Worm (Caenorhabditis elegans): ENCODE results near the gene W07A12.4.

Gene W07A12.4

ce11 chrII:9145961-9146360, at the start of gene W07A12.4:
TSS of gene W07A12.4 (plus strand) at chrII:9146261.
- TF ChIP-seq nhr-85 (tag), result peak; percentile 48
- no peak for TF ChIP-seq mef-2 (tag; optimal IDR thresholded peaks at IDR 0.05)
- TF ChIP-seq Y116A8C.19 (tag; optimal IDR thresholded peaks at IDR 0.05; ENCODE audit: borderline replicate concordance), result no peak
- no peak for TF ChIP-seq nhr-77 (tag; optimal IDR thresholded peaks at IDR 0.05)
- TF ChIP-seq unc-30 (tag; optimal IDR thresholded peaks at IDR 0.05), result no peak
- no peak for TF ChIP-seq efl-1 (optimal IDR thresholded peaks at IDR 0.05)
- no peak for TF ChIP-seq efl-1 (GFP tag; optimal IDR thresholded peaks at IDR 0.05 in 1 of 2)
- TF ChIP-seq unc-62 (GFP tag; optimal IDR thresholded peaks at IDR 0.05), result no peak
- peak; percentile 44 for TF ChIP-seq hlh-4 (tag; optimal IDR thresholded peaks at IDR 0.05)

ce11 chrII:9097302-9097701, 48.8 kb upstream of the W07A12.4 start:
- TF ChIP-seq nhr-19 (GFP tag; conservative IDR thresholded peaks at IDR 0.05), result no peak
- TF ChIP-seq grh-1 (GFP tag; IDR thresholded peaks at IDR 0.05), result no peak
- TF ChIP-seq swsn-7 (tag; optimal IDR thresholded peaks at IDR 0.05), result no peak
- no peak for TF ChIP-seq tbx-2 (tag; optimal IDR thresholded peaks at IDR 0.05)
- no peak for TF ChIP-seq fkh-10 (GFP tag; optimal IDR thresholded peaks at IDR 0.05)
- no peak for TF ChIP-seq zag-1 (tag; optimal IDR thresholded peaks at IDR 0.05)
- no peak for TF ChIP-seq nhr-12 (tag; optimal IDR thresholded peaks at IDR 0.05)
- no peak for TF ChIP-seq mab-9 (GFP tag; IDR thresholded peaks at IDR 0.05)
- TF ChIP-seq lsy-2 (tag; optimal IDR thresholded peaks at IDR 0.05), result no peak
- TF ChIP-seq pag-3 (tag; optimal IDR thresholded peaks at IDR 0.05; ENCODE audit: borderline replicate concordance, insufficient read depth), result no peak
- no peak for TF ChIP-seq efl-3 (GFP tag; optimal IDR thresholded peaks at IDR 0.05)
- TF ChIP-seq nhr-71 (tag; optimal IDR thresholded peaks at IDR 0.05), result no peak
- TF ChIP-seq nhr-11 (tag; optimal IDR thresholded peaks at IDR 0.05), result no peak

ce11 chrII:9098505-9098904, 47.6 kb upstream of the W07A12.4 start, which contains the start of gene clh-5:
TSS of gene clh-5 (minus strand) at chrII:9098605.
- TF ChIP-seq C16A3.4 (tag; optimal IDR thresholded peaks at IDR 0.05) (no peak), nhr-47 (tag; optimal IDR thresholded peaks at IDR 0.05) (no peak), hpl-2 (GFP tag; optimal IDR thresholded peaks at IDR 0.05) (no peak), ces-1 (GFP tag; optimal IDR thresholded peaks at IDR 0.05) (no peak), efl-1 (optimal IDR thresholded peaks at IDR 0.05) (no peak), efl-1 (GFP tag; optimal IDR thresholded peaks at IDR 0.05 in 1 of 2) (no peak), egl-13 (tag; optimal IDR thresholded peaks at IDR 0.05) (no peak), elt-2 (tag; optimal IDR thresholded peaks at IDR 0.05) (no peak), F16B12.6 (tag; optimal IDR thresholded peaks at IDR 0.05) (no peak), nhr-77 (tag; optimal IDR thresholded peaks at IDR 0.05) (no peak), egl-27 (tag; optimal IDR thresholded peaks at IDR 0.05) (no peak), lin-13 (GFP tag; optimal IDR thresholded peaks at IDR 0.05) (no peak), nhr-19 (GFP tag; conservative IDR thresholded peaks at IDR 0.05) (no peak), sox-4 (tag; optimal IDR thresholded peaks at IDR 0.05) (no peak), nhr-71 (tag; optimal IDR thresholded peaks at IDR 0.05) (no peak), dpl-1 (GFP tag; optimal IDR thresholded peaks at IDR 0.05) (no peak), C34B4.2 (tag; optimal IDR thresholded peaks at IDR 0.05) (no peak), tbx-2 (tag; optimal IDR thresholded peaks at IDR 0.05) (no peak), unc-86 (tag; optimal IDR thresholded peaks at IDR 0.05) (no peak)

DNA sequence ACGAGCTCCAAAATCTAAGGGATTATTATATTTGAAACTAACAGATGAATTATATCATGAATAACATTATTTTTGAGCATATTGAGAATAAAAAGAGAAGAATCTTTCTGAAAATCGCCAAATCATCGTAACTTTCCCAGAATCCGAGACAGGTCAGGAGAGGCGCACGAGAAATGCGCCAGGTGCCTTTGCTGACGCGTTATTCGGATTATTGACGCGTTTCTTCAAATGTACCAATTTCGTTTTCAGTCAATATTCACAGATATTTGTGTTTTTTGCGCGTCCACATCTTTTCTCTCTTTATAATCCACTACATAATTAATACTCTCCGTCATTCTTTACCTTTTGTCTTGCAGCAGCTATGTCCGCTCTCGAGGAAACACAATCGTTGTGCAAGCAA, 47.0 kb upstream of the W07A12.4 start, which contains the start of gene T24H10.1:
Gene T24H10.1 (plus strand): TSS at position 355 of the 400 bp plus-strand sequence.
- TF ChIP-seq unc-130 (tag; optimal IDR thresholded peaks at IDR 0.05) (peak; percentile 12), unc-86 (tag; optimal IDR thresholded peaks at IDR 0.05) (peak; percentile 71), unc-62 (GFP tag; optimal IDR thresholded peaks at IDR 0.05) (no peak), nhr-71 (tag; optimal IDR thresholded peaks at IDR 0.05) (peak; percentile 88), fkh-4 (tag; optimal IDR thresholded peaks at IDR 0.05; ENCODE audit: borderline replicate concordance) (no peak), snpc-4 (tag; optimal IDR thresholded peaks at IDR 0.05) (peak; percentile 64), tlp-1 (tag; optimal IDR thresholded peaks at IDR 0.05) (no peak), ztf-4 (tag; optimal IDR thresholded peaks at IDR 0.05) (peak; percentile 36), C16A3.4 (tag; optimal IDR thresholded peaks at IDR 0.05) (peak; percentile 68), nhr-19 (GFP tag; conservative IDR thresholded peaks at IDR 0.05) (peak; percentile 80), pqm-1 (tag; optimal IDR thresholded peaks at IDR 0.05) (no peak), hlh-4 (tag; optimal IDR thresholded peaks at IDR 0.05) (no peak), snu-23 (GFP tag; optimal IDR thresholded peaks at IDR 0.05) (peak; percentile 81), lin-39 (tag; optimal IDR thresholded peaks at IDR 0.05) (peak; percentile 45), blmp-1 (tag; optimal IDR thresholded peaks at IDR 0.05) (peak; percentile 18), dpl-1 (GFP tag; optimal IDR thresholded peaks at IDR 0.05) (peak; percentile 71 to 82 (median 81)), hlh-17 (GFP tag; optimal IDR thresholded peaks at IDR 0.05; ENCODE audit: borderline replicate concordance) (no peak), pag-3 (tag; optimal IDR thresholded peaks at IDR 0.05; ENCODE audit: borderline replicate concordance, insufficient read depth) (peak; percentile 20), mep-1 (tag; optimal IDR thresholded peaks at IDR 0.05) (peak; percentile 89), ceh-88 (GFP tag; IDR thresholded peaks at IDR 0.05) (no peak), dsc-1 (tag; optimal IDR thresholded peaks at IDR 0.05) (peak; percentile 80), zag-1 (tag; optimal IDR thresholded peaks at IDR 0.05) (no peak)

Data from whole organism, L1 larva.